Worm (Caenorhabditis elegans): ENCODE results near the gene F59F5.7.

F59F5.7 gene

DNA sequence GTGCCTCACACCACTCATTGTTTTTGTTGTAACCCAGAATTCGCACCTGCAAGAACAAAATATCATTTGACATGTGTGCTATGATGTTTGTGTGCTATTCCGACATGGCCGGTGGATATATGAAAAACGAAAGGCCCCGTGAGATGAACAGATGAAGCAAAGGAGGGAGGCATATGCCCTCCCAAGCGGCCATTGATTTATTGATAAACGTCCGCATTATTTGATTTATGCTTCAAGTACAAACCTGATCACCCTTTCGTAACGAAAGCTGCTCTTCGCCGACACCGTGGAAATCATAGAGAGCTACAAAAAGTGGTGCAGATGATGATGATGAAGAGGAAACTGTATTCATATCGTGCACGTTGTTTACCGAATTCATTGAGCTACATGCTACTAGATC lies 53.1 kb downstream of the F59F5.7 start:
- TF ChIP-seq mab-5 (tag; optimal IDR thresholded peaks at IDR 0.05) (no peak), ama-1 (optimal IDR thresholded peaks at IDR 0.05) (no peak), nhr-25 (tag; optimal IDR thresholded peaks at IDR 0.05) (no peak), snpc-4 (tag; optimal IDR thresholded peaks at IDR 0.05) (no peak), elt-1 (tag; optimal IDR thresholded peaks at IDR 0.05) (no peak), fos-1 (tag; optimal IDR thresholded peaks at IDR 0.05) (no peak), nhr-12 (tag; optimal IDR thresholded peaks at IDR 0.05) (no peak), ZK546.5 (tag; optimal IDR thresholded peaks at IDR 0.05) (no peak), mdl-1 (tag; optimal IDR thresholded peaks at IDR 0.05) (no peak), blmp-1 (tag; optimal IDR thresholded peaks at IDR 0.05; ENCODE audit: insufficient read depth) (no peak), nhr-6 (tag; optimal IDR thresholded peaks at IDR 0.05) (no peak)

DNA sequence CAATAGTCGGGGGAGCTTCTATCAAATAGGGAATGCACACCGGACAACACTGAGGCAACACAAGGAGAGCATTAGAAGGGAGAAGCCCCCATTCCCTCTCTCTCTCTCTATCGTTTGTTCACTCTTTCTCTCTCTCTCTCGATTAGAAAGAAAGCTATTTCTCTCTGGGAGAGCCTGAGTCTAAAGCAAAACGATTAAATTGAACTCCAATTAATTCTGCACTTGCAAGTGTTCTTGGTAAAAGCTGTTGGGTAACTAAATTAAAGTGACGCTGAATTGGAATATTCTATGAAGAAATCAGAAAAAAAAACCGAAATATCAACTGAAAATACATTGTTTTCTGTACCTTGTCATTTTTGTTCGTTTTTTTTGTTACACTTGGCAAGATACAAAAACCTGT lies 56.7 kb downstream of the F59F5.7 start:
- TF ChIP-seq unc-55 (GFP tag; optimal IDR thresholded peaks at IDR 0.05) (peak; percentile 2), nhr-77 (tag; optimal IDR thresholded peaks at IDR 0.05) (no peak), ceh-16 (tag; optimal IDR thresholded peaks at IDR 0.05) (no peak), zag-1 (tag; optimal IDR thresholded peaks at IDR 0.05) (no peak), nhr-129 (tag; optimal IDR thresholded peaks at IDR 0.05) (peak; percentile 1), nhr-23 (tag; optimal IDR thresholded peaks at IDR 0.05) (no peak), nhr-21 (tag; optimal IDR thresholded peaks at IDR 0.05) (no peak)

Data from whole organism, L2 larva.